Fruit fly (Drosophila melanogaster) whole organism, embryonic: ENCODE results near the gene Muc14A.

Experiments
- Atf3 ChIP-seq: fragments of 200-800 bp; sonication (Bioruptor generic); optimal IDR thresholded peaks from 3 replicates; lab custom pipeline; 2016; ENCODE audit warnings: missing biosample characterization, missing genetic modification characterization
- Bgb ChIP-seq: fragments of 200-800 bp; sonication (Bioruptor generic); IDR thresholded peaks from 2 replicates; pipeline ENCODE4 v1.3.6; 2022; ENCODE audit warnings: missing biosample characterization, missing genetic modification characterization; ENCODE audit not compliant: partially characterized antibody
- Blimp-1 ChIP-seq: fragments of 200-800 bp; sonication (Bioruptor generic); optimal IDR thresholded peaks from 3 replicates; lab custom pipeline; 2018; ENCODE audit warnings: missing biosample characterization, missing genetic modification characterization, mild to moderate bottlenecking, moderate library complexity, missing genetic modification reagents
- CG10147 ChIP-seq: fragments of 200-800 bp; sonication (Bioruptor generic); optimal IDR thresholded peaks from 2 replicates; lab custom pipeline; 2019; ENCODE audit warnings: missing biosample characterization, mild to moderate bottlenecking, missing genetic modification characterization, moderate library complexity
- CG10274 ChIP-seq: fragments of 200-800 bp; sonication (Bioruptor generic); optimal IDR thresholded peaks from 3 replicates; lab custom pipeline; 2017; ENCODE audit warnings: missing biosample characterization, mild to moderate bottlenecking, missing genetic modification characterization
- CG10543 ChIP-seq: fragments of 200-800 bp; sonication (Bioruptor generic); optimal IDR thresholded peaks from 3 replicates; lab custom pipeline; 2017; ENCODE audit warnings: missing biosample characterization, mild to moderate bottlenecking, missing genetic modification characterization, moderate library complexity
- CG11695 ChIP-seq: fragments of 200-800 bp; sonication (Bioruptor generic); IDR thresholded peaks from 3 replicates; pipeline ENCODE4 v1.3.6; 2022; ENCODE audit warnings: missing biosample characterization, missing genetic modification characterization
- CG11696 ChIP-seq: fragments of 200-800 bp; sonication (Bioruptor generic); IDR thresholded peaks from 2 replicates; pipeline ENCODE4 v1.3.6; 2022; ENCODE audit warnings: missing biosample characterization, missing genetic modification characterization
- CG12744 ChIP-seq: fragments of 200-800 bp; sonication (Bioruptor generic); optimal IDR thresholded peaks from 2 replicates; lab custom pipeline; 2016; ENCODE audit warnings: missing biosample characterization, missing genetic modification characterization
- CG12942 ChIP-seq: fragments of 200-800 bp; sonication (Bioruptor generic); optimal IDR thresholded peaks from 3 replicates; lab custom pipeline; 2016; ENCODE audit warnings: missing biosample characterization, missing genetic modification characterization
- CG13624 ChIP-seq: fragments of 200-800 bp; sonication (Bioruptor generic); optimal IDR thresholded peaks from 2 replicates; lab custom pipeline; 2016; ENCODE audit warnings: missing biosample characterization, missing genetic modification characterization
- CG16779 ChIP-seq: fragments of 200-800 bp; sonication (Bioruptor generic); IDR thresholded peaks from 2 replicates; pipeline ENCODE4 v1.3.6; 2022; ENCODE audit warnings: missing biosample characterization, missing genetic modification characterization
- CG16813 ChIP-seq: fragments of 200-800 bp; sonication (Bioruptor generic); IDR thresholded peaks from 3 replicates; pipeline ENCODE4 v1.3.6; 2022; ENCODE audit warnings: missing biosample characterization, missing genetic modification characterization; ENCODE audit not compliant: partially characterized antibody
- CG17802 ChIP-seq: fragments of 200-800 bp; sonication (Bioruptor generic); optimal IDR thresholded peaks from 2 replicates; lab custom pipeline; 2018; ENCODE audit warnings: missing biosample characterization, mild to moderate bottlenecking, missing genetic modification characterization, moderate library complexity
- CG2712 ChIP-seq: fragments of 200-800 bp; optimal IDR thresholded peaks from 3 replicates; lab custom pipeline; 2019; ENCODE audit warnings: missing biosample characterization, mild to moderate bottlenecking, missing genetic modification characterization, moderate library complexity
- CG3065 ChIP-seq: fragments of 200-800 bp; sonication (Bioruptor generic); optimal IDR thresholded peaks from 2 replicates; lab custom pipeline; 2016; ENCODE audit warnings: missing biosample characterization, missing genetic modification characterization
- CG34224 ChIP-seq: fragments of 200-800 bp; sonication (Bioruptor generic); IDR thresholded peaks from 3 replicates; pipeline ENCODE4 v1.3.6; 2022; ENCODE audit warnings: missing biosample characterization, missing genetic modification characterization; ENCODE audit not compliant: partially characterized antibody
- CG4360 ChIP-seq: fragments of 200-800 bp; sonication (Bioruptor generic); IDR thresholded peaks from 2 replicates; pipeline ENCODE4 v1.3.6; 2022; ENCODE audit warnings: missing biosample characterization, missing genetic modification characterization
- CG8388 ChIP-seq: fragments of 200-800 bp; sonication (Bioruptor generic); optimal IDR thresholded peaks from 2 replicates; lab custom pipeline; 2019; ENCODE audit warnings: missing biosample characterization, mild to moderate bottlenecking, missing genetic modification characterization, moderate library complexity
- Deaf1 ChIP-seq: fragments of 200-800 bp; optimal IDR thresholded peaks from 3 replicates; lab custom pipeline; 2019; ENCODE audit warnings: missing biosample characterization, mild to moderate bottlenecking, missing genetic modification characterization, moderate library complexity
- E2f2 ChIP-seq: fragments of 200-800 bp; sonication (Bioruptor generic); IDR thresholded peaks from 2 replicates; pipeline ENCODE4 v1.3.6; 2022; ENCODE audit warnings: missing biosample characterization, missing genetic modification characterization
- Fer3 ChIP-seq: fragments of 200-800 bp; sonication (Bioruptor generic); optimal IDR thresholded peaks from 2 replicates; lab custom pipeline; 2018; ENCODE audit warnings: missing biosample characterization, mild to moderate bottlenecking, missing genetic modification characterization, moderate library complexity
- HLH3B ChIP-seq: fragments of 200-800 bp; sonication (Bioruptor generic); IDR thresholded peaks from 2 replicates; pipeline ENCODE4 v1.3.6; 2022; ENCODE audit warnings: missing biosample characterization, missing genetic modification characterization
- HmgZ ChIP-seq: fragments of 200-800 bp; sonication (Bioruptor generic); optimal IDR thresholded peaks from 2 replicates; lab custom pipeline; 2018; ENCODE audit warnings: missing biosample characterization, mild to moderate bottlenecking, missing genetic modification characterization
- NC2β ChIP-seq: fragments of 200-800 bp; sonication (Bioruptor generic); optimal IDR thresholded peaks from 2 replicates; lab custom pipeline; 2016; ENCODE audit warnings: missing biosample characterization, missing genetic modification characterization
- Neu2 ChIP-seq: fragments of 200-800 bp; sonication (Bioruptor generic); optimal IDR thresholded peaks from 3 replicates; lab custom pipeline; 2016; ENCODE audit warnings: missing biosample characterization, missing genetic modification characterization, borderline replicate concordance
- NfI ChIP-seq: fragments of 200-800 bp; sonication (Bioruptor generic); optimal IDR thresholded peaks from 3 replicates; lab custom pipeline; 2018; ENCODE audit warnings: missing biosample characterization, mild to moderate bottlenecking, missing genetic modification characterization, moderate library complexity
- Pdp1 ChIP-seq, 2 experiments: fragments of 200-800 bp; sonication (Bioruptor generic); optimal IDR thresholded peaks; 3 replicates each; lab custom pipeline; 2016; ENCODE audit warnings: missing biosample characterization in 2 of 2, missing genetic modification characterization in 2 of 2, mild to moderate bottlenecking in 1 of 2, moderate library complexity in 1 of 2
- Rfx ChIP-seq: fragments of 200-800 bp; sonication (Bioruptor generic); IDR thresholded peaks from 2 replicates; pipeline ENCODE4 v1.3.6; 2022; ENCODE audit warnings: missing biosample characterization, missing genetic modification characterization
- Trl ChIP-seq, 3 experiments: fragments of >200 bp in 2 of 3; fragments of 200-800 bp in 1 of 3; sonication (Bioruptor generic) in 1 of 3; optimal IDR thresholded peaks; 2 replicates in 1 of 3; 3 replicates in 2 of 3; lab custom pipeline; 2016 to 2017; ENCODE audit warnings: missing biosample characterization in 1 of 3, missing genetic modification characterization in 1 of 3
- YL-1 ChIP-seq: fragments of 200-800 bp; sonication (Bioruptor generic); optimal IDR thresholded peaks from 3 replicates; lab custom pipeline; 2017; ENCODE audit warnings: missing biosample characterization, mild to moderate bottlenecking, missing genetic modification characterization
- abd-A ChIP-seq: fragments of 200-800 bp; sonication (Bioruptor generic); optimal IDR thresholded peaks from 3 replicates; lab custom pipeline; 2019; ENCODE audit warnings: missing biosample characterization, mild to moderate bottlenecking, missing genetic modification characterization, moderate library complexity
- cg ChIP-seq: fragments of 200-800 bp; sonication (Bioruptor generic); optimal IDR thresholded peaks from 3 replicates; lab custom pipeline; 2019; ENCODE audit warnings: missing biosample characterization, mild to moderate bottlenecking, missing genetic modification characterization, moderate library complexity
- chif ChIP-seq, 2 experiments: fragments of 200-800 bp; sonication (Bioruptor generic); optimal IDR thresholded peaks; 3 replicates each; lab custom pipeline; 2016; ENCODE audit warnings: missing biosample characterization in 2 of 2, missing genetic modification characterization in 2 of 2
- chinmo ChIP-seq: fragments of 200-800 bp; sonication (Bioruptor generic); IDR thresholded peaks from 4 replicates; pipeline ENCODE4 v1.3.6; 2022; ENCODE audit warnings: missing biosample characterization, missing genetic modification characterization; ENCODE audit not compliant: partially characterized antibody
- ci ChIP-seq: fragments of 200-800 bp; sonication (Bioruptor generic); IDR thresholded peaks from 3 replicates; pipeline ENCODE4 v1.3.6; 2022; ENCODE audit warnings: missing biosample characterization, missing genetic modification characterization
- croc ChIP-seq: fragments of 200-800 bp; sonication (Bioruptor generic); conservative IDR thresholded peaks from 3 replicates; pipeline ENCODE4 v1.3.6; 2022; ENCODE audit warnings: missing biosample characterization, missing genetic modification characterization
- gro ChIP-seq: fragments of 200-800 bp; sonication (Bioruptor generic); optimal IDR thresholded peaks from 2 replicates; lab custom pipeline; 2016; ENCODE audit warnings: missing biosample characterization, missing genetic modification characterization
- kay ChIP-seq: fragments of 200-800 bp; sonication (Bioruptor generic); optimal IDR thresholded peaks from 2 replicates; lab custom pipeline; 2016; ENCODE audit warnings: missing biosample characterization, missing genetic modification characterization
- klu ChIP-seq: fragments of 200-800 bp; sonication (Bioruptor generic); IDR thresholded peaks from 2 replicates; pipeline ENCODE4 v1.3.6; 2022; ENCODE audit warnings: missing biosample characterization, missing genetic modification characterization
- kni ChIP-seq: fragments of 200-800 bp; sonication (Bioruptor generic); optimal IDR thresholded peaks from 3 replicates; lab custom pipeline; 2017; ENCODE audit warnings: mild to moderate bottlenecking, missing biosample characterization, missing genetic modification reagents, missing genetic modification characterization
- onecut ChIP-seq: fragments of 200-800 bp; sonication (Bioruptor generic); IDR thresholded peaks from 2 replicates; pipeline ENCODE4 v1.3.6; 2022; ENCODE audit warnings: missing biosample characterization, missing genetic modification characterization
- p53 ChIP-seq: fragments of 200-800 bp; sonication (Bioruptor generic); optimal IDR thresholded peaks from 2 replicates; lab custom pipeline; 2016; ENCODE audit warnings: missing biosample characterization, missing genetic modification characterization
- pan ChIP-seq, 4 experiments: fragments of >200 bp in 3 of 4; fragments of 200-800 bp in 1 of 4; sonication (Bioruptor generic) in 1 of 4; optimal IDR thresholded peaks in 3 of 4; IDR thresholded peaks in 1 of 4; 2 replicates each; pipeline versions ENCODE4 v1.3.6 to Lab custom; 2017 to 2022; ENCODE audit warnings: missing biosample characterization in 2 of 4, missing genetic modification characterization in 2 of 4, mixed read lengths in 1 of 4
- peb ChIP-seq: fragments of 200-800 bp; sonication (Bioruptor generic); IDR thresholded peaks from 2 replicates; pipeline ENCODE4 v1.3.6; 2022; ENCODE audit warnings: missing biosample characterization, missing genetic modification characterization
- pnt ChIP-seq: fragments of 200-800 bp; sonication (Bioruptor generic); optimal IDR thresholded peaks from 3 replicates; lab custom pipeline; 2016; ENCODE audit warnings: missing biosample characterization, missing genetic modification characterization
- pzg ChIP-seq: fragments of 200-800 bp; sonication (Bioruptor generic); optimal IDR thresholded peaks from 3 replicates; lab custom pipeline; 2018; ENCODE audit warnings: missing biosample characterization, mild to moderate bottlenecking, missing genetic modification characterization, moderate library complexity
- slou ChIP-seq: fragments of 200-800 bp; sonication (Bioruptor generic); optimal IDR thresholded peaks from 3 replicates; lab custom pipeline; 2016; ENCODE audit warnings: missing biosample characterization, missing genetic modification characterization
- yki ChIP-seq: fragments of >200 bp; optimal IDR thresholded peaks from 3 replicates; lab custom pipeline; 2018
- zfh1 ChIP-seq: fragments of 200-800 bp; sonication (Bioruptor generic); IDR thresholded peaks from 3 replicates; pipeline ENCODE4 v1.3.6; 2022; ENCODE audit warnings: missing biosample characterization, missing genetic modification characterization

Gene Muc14A

DNA sequence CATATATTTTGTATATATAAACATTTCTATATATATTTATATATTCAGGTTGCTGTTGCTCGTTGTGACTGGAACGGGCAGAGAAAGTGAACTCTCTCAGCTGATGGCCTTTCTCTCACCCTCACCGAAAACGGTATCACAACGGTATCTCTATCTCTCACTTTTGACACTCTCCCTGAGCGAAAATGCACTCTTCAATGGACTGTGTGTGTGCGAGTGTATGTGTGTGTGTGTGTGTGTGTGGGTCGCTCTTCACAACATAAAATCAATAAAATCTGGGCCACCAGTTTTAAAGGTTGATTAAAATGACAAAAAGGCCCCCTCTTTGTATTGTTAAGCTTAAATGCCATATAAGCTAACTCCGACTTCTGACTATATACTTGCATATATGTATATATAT lies 78.6 kb downstream of the Muc14A start:
- peak; percentile 65 to 75 for TF ChIP-seq Trl (optimal IDR thresholded peaks at IDR 0.05; lab: Kevin White, UChicago)
- no peak for TF ChIP-seq Trl (GFP tag; optimal IDR thresholded peaks at IDR 0.05; lab: Kevin White, UChicago)
- TF ChIP-seq CG10274, result no peak
- no peak for TF ChIP-seq CG3065
- peak; percentile 75 for TF ChIP-seq cg
- TF ChIP-seq Blimp-1 (GFP tag; lab: Kevin White, UChicago), result peak; percentile 49
- no peak for TF ChIP-seq CG13624 (GFP tag; lab: Kevin White, UChicago)
- 0 out of 3 replicates have a peak, but pooled peaks have one; percentile 32 for TF ChIP-seq ci (GFP tag; lab: Robert Waterston, UW)
- TF ChIP-seq CG4360 (GFP tag; lab: Robert Waterston, UW), result no peak
- no peak for TF ChIP-seq CG11696
- TF ChIP-seq Rfx (GFP tag; lab: Robert Waterston, UW), result no peak
- no peak for TF ChIP-seq p53 (GFP tag; lab: Kevin White, UChicago)
- no peak for TF ChIP-seq pzg (GFP tag; lab: Kevin White, UChicago)
- TF ChIP-seq HLH3B (GFP tag; lab: Robert Waterston, UW), result no peak
- no peak for TF ChIP-seq CG16813 (GFP tag; lab: Robert Waterston, UW)
- no peak for TF ChIP-seq CG10543 (GFP tag; lab: Kevin White, UChicago)
- TF ChIP-seq zfh1, result no peak
- no peak for TF ChIP-seq HmgZ (tag; lab: Kevin White, UChicago)
- TF ChIP-seq croc, result no peak
- TF ChIP-seq Atf3 (GFP tag; lab: Kevin White, UChicago), result no peak
- TF ChIP-seq pan (optimal IDR thresholded peaks at IDR 0.05; lab: Kevin White, UChicago), result no peak
- no peak for TF ChIP-seq pan (GFP tag; optimal IDR thresholded peaks at IDR 0.05 in 1 of 2, IDR thresholded peaks at IDR 0.05 in 1 of 2)
- no peak for TF ChIP-seq CG11695
- no peak for TF ChIP-seq E2f2 (GFP tag; lab: Robert Waterston, UW)
- no peak for TF ChIP-seq peb (GFP tag; lab: Robert Waterston, UW)
- no peak for TF ChIP-seq gro (GFP tag; lab: Kevin White, UChicago)
- TF ChIP-seq kay, result no peak
- peak; percentile 56 for TF ChIP-seq Deaf1
- no peak for TF ChIP-seq NC2β (GFP tag; lab: Kevin White, UChicago)
- TF ChIP-seq slou (GFP tag; lab: Kevin White, UChicago), result no peak
- TF ChIP-seq CG8388 (GFP tag; lab: Kevin White, UChicago), result no peak
- no peak for TF ChIP-seq CG17802 (tag; lab: Kevin White, UChicago)
- no peak for TF ChIP-seq CG34224 (GFP tag; lab: Robert Waterston, UW)
- no peak for TF ChIP-seq CG12942 (GFP tag; lab: Kevin White, UChicago)
- TF ChIP-seq kni (GFP tag; lab: Kevin White, UChicago), result peak; percentile 2
- no peak for TF ChIP-seq klu (GFP tag; lab: Robert Waterston, UW)
- peak; percentile 95 for TF ChIP-seq onecut (GFP tag; lab: Robert Waterston, UW)
- no peak for TF ChIP-seq CG12744 (GFP tag; lab: Kevin White, UChicago)
- no peak for TF ChIP-seq Pdp1 (GFP tag; optimal IDR thresholded peaks at IDR 0.05; lab: Kevin White, UChicago)
- TF ChIP-seq Neu2, result no peak
- no peak for TF ChIP-seq Bgb (GFP tag; lab: Robert Waterston, UW)
- TF ChIP-seq NfI (GFP tag; lab: Kevin White, UChicago), result no peak
- no peak for TF ChIP-seq CG16779
- TF ChIP-seq pnt (GFP tag; lab: Kevin White, UChicago), result no peak
- 0 out of 4 replicates have a peak, but pooled peaks have one; percentile 53 for TF ChIP-seq chinmo (GFP tag; lab: Robert Waterston, UW)
- no peak for TF ChIP-seq chif (GFP tag; optimal IDR thresholded peaks at IDR 0.05; lab: Kevin White, UChicago)
- no peak for TF ChIP-seq YL-1 (GFP tag; lab: Kevin White, UChicago)
- TF ChIP-seq abd-A (tag; lab: Kevin White, UChicago), result peak; percentile 21
- no peak for TF ChIP-seq CG2712 (tag; lab: Kevin White, UChicago)
- TF ChIP-seq Fer3, result no peak
- peak; percentile 13 for TF ChIP-seq yki (lab: Kevin White, UChicago)
- no peak for TF ChIP-seq CG10147 (GFP tag; lab: Kevin White, UChicago)
